Worm (Caenorhabditis elegans) whole organism, L2 larva: ENCODE results near the gene C35A5.8.
A peak's percentile ranks its signal among the peaks of the same experiment; 100 is the strongest.

ENCODE experiments used
- R02D3.7 ChIP-seq: fragments of 150-350 bp; optimal IDR thresholded peaks from 2 replicates; lab custom pipeline; 2014; ENCODE audit warnings: missing biosample characterization, missing genetic modification characterization
- alr-1 ChIP-seq: fragments of 150-350 bp; optimal IDR thresholded peaks from 2 replicates; lab custom pipeline; 2014; ENCODE audit warnings: missing biosample characterization, missing genetic modification characterization
- aly-2 ChIP-seq: fragments of 150-350 bp; optimal IDR thresholded peaks from 2 replicates; lab custom pipeline; 2014; ENCODE audit warnings: missing biosample characterization, missing genetic modification characterization
- ama-1 ChIP-seq: fragments of 150-350 bp; optimal IDR thresholded peaks from 2 replicates; lab custom pipeline; 2018; ENCODE audit warnings: inconsistent platforms
- blmp-1 ChIP-seq: sonication (generic microtip); optimal IDR thresholded peaks from 2 replicates; lab custom pipeline; 2017; ENCODE audit warnings: missing genetic modification characterization, mild to moderate bottlenecking, missing compliant biosample characterization, antibody characterized with exemption, moderate library complexity; ENCODE audit not compliant: insufficient read depth
- crh-2 ChIP-seq: sonication (generic microtip); optimal IDR thresholded peaks from 2 replicates; lab custom pipeline; 2017; ENCODE audit warnings: missing biosample characterization, missing genetic modification characterization
- dmd-4 ChIP-seq: sonication (generic microtip); optimal IDR thresholded peaks from 2 replicates; lab custom pipeline; 2017; ENCODE audit warnings: missing biosample characterization, missing genetic modification characterization
- egl-27 ChIP-seq: sonication (generic microtip); optimal IDR thresholded peaks from 3 replicates; lab custom pipeline; 2017; ENCODE audit warnings: missing biosample characterization, missing genetic modification reagents, missing genetic modification characterization
- fos-1 ChIP-seq: fragments of 150-350 bp; optimal IDR thresholded peaks from 2 replicates; lab custom pipeline; 2014; ENCODE audit warnings: missing biosample characterization, missing genetic modification characterization
- gmeb-1 ChIP-seq: fragments of 150-350 bp; optimal IDR thresholded peaks from 2 replicates; lab custom pipeline; 2014; ENCODE audit warnings: missing biosample characterization, missing genetic modification characterization
- lsy-2 ChIP-seq, 2 experiments: fragments of 150-350 bp in 1 of 2; sonication (generic microtip) in 1 of 2; optimal IDR thresholded peaks; 2 replicates each; lab custom pipeline; 2014 to 2017; ENCODE audit warnings: missing biosample characterization in 2 of 2, missing genetic modification characterization in 2 of 2
- mab-5 ChIP-seq: fragments of 150-350 bp; optimal IDR thresholded peaks from 2 replicates; lab custom pipeline; 2014; ENCODE audit warnings: missing biosample characterization, missing genetic modification characterization
- mbf-1 ChIP-seq: sonication (generic microtip); optimal IDR thresholded peaks from 2 replicates; lab custom pipeline; 2017; ENCODE audit warnings: missing biosample characterization, missing genetic modification characterization
- mdl-1 ChIP-seq, 2 experiments: fragments of 150-350 bp in 1 of 2; sonication (generic microtip) in 1 of 2; optimal IDR thresholded peaks; 2 replicates each; lab custom pipeline; 2017; ENCODE audit warnings: missing biosample characterization in 2 of 2, missing genetic modification characterization in 2 of 2
- nhr-11 ChIP-seq: fragments of 150-350 bp; optimal IDR thresholded peaks from 2 replicates; lab custom pipeline; 2014; ENCODE audit warnings: missing biosample characterization, missing genetic modification characterization
- nhr-12 ChIP-seq: fragments of 150-350 bp; optimal IDR thresholded peaks from 2 replicates; lab custom pipeline; 2014; ENCODE audit warnings: missing biosample characterization, missing genetic modification characterization
- nhr-21 ChIP-seq: fragments of 150-350 bp; optimal IDR thresholded peaks from 2 replicates; lab custom pipeline; 2014; ENCODE audit warnings: missing biosample characterization, missing genetic modification characterization
- nhr-237 ChIP-seq: fragments of 150-350 bp; optimal IDR thresholded peaks from 2 replicates; lab custom pipeline; 2014; ENCODE audit warnings: missing biosample characterization, missing genetic modification characterization
- nhr-25 ChIP-seq: fragments of 150-350 bp; sonication (generic microtip); optimal IDR thresholded peaks from 3 replicates; lab custom pipeline; 2014; ENCODE audit warnings: missing biosample characterization, missing genetic modification characterization
- nhr-6 ChIP-seq: fragments of 150-350 bp; optimal IDR thresholded peaks from 2 replicates; lab custom pipeline; 2014; ENCODE audit warnings: missing biosample characterization, missing genetic modification characterization
- nhr-77 ChIP-seq: fragments of 150-350 bp; optimal IDR thresholded peaks from 2 replicates; lab custom pipeline; 2014; ENCODE audit warnings: missing biosample characterization, missing genetic modification characterization
- peb-1 ChIP-seq: fragments of 150-350 bp; optimal IDR thresholded peaks from 2 replicates; lab custom pipeline; 2014; ENCODE audit warnings: missing biosample characterization, missing genetic modification characterization
- sem-4 ChIP-seq: fragments of 150-350 bp; optimal IDR thresholded peaks from 2 replicates; lab custom pipeline; 2014; ENCODE audit warnings: missing biosample characterization, missing genetic modification reagents, missing genetic modification characterization
- sma-3 ChIP-seq: sonication (generic microtip); optimal IDR thresholded peaks from 2 replicates; lab custom pipeline; 2016; ENCODE audit warnings: missing genetic modification reagents, missing genetic modification characterization, missing compliant biosample characterization
- sma-9 ChIP-seq, 2 experiments: fragments of 150-350 bp in 1 of 2; sonication (generic microtip) in 1 of 2; optimal IDR thresholded peaks; 2 replicates each; lab custom pipeline; 2014 to 2016; ENCODE audit warnings: missing genetic modification characterization in 2 of 2, mild to moderate bottlenecking in 1 of 2, missing biosample characterization in 1 of 2, missing compliant biosample characterization in 1 of 2, missing genetic modification reagents in 1 of 2, moderate library complexity in 1 of 2
- snpc-4 ChIP-seq: fragments of 150-350 bp; optimal IDR thresholded peaks from 2 replicates; lab custom pipeline; 2014; ENCODE audit warnings: missing biosample characterization, missing genetic modification characterization
- unc-39 ChIP-seq: fragments of 150-350 bp; optimal IDR thresholded peaks from 2 replicates; lab custom pipeline; 2014; ENCODE audit warnings: missing biosample characterization, missing genetic modification characterization
- unc-55 ChIP-seq: fragments of 150-350 bp; sonication (generic microtip); optimal IDR thresholded peaks from 3 replicates; lab custom pipeline; 2014; ENCODE audit warnings: missing biosample characterization, missing genetic modification reagents, missing genetic modification characterization
- zag-1 ChIP-seq: fragments of 150-350 bp; optimal IDR thresholded peaks from 2 replicates; lab custom pipeline; 2014; ENCODE audit warnings: missing biosample characterization, missing genetic modification characterization

The C35A5.8 gene

ce11 chrV:10556362-10556761, 30.7 kb upstream of the C35A5.8 start:
- TF ChIP-seq snpc-4 (no peak), sma-3 (GFP tag; lab: Kevin White, UChicago) (peak; percentile 54)

DNA sequence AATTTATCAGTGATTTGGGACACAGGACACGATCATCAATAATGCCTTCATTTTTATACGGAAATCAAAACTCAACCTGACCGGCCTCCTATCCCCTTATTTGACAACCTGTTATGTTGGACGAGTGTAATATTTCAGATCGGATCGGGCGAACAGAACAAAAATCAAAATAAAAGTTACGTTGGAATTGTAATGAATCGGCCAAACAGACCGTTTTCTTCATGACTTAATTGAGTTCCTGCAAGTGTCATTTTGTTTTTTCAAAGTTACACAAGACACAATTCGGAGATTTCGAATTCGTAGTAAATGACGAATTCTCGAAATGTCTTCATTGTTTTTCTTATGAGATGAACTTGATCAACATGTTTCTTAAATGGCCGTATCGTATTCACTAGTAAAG, 29.5 kb upstream of the C35A5.8 start, which contains the start of gene F32G8.3:
F32G8.3 (minus strand) TSS at position 101 of the 400 bp plus-strand sequence.
- TF ChIP-seq gmeb-1 (tag; lab: Kevin White, UChicago) = no peak
- no peak for TF ChIP-seq nhr-25 (tag; lab: Kevin White, UChicago)
- no peak for TF ChIP-seq nhr-77
- no peak for TF ChIP-seq mdl-1 (tag; optimal IDR thresholded peaks at IDR 0.05; lab: Kevin White, UChicago)
- no peak for TF ChIP-seq alr-1 (tag; lab: Kevin White, UChicago)
- TF ChIP-seq unc-39 = no peak

- TF ChIP-seq mbf-1 (tag; lab: Kevin White, UChicago) (no peak), lsy-2 (tag; optimal IDR thresholded peaks at IDR 0.05; lab: Kevin White, UChicago) (no peak), peb-1 (tag; lab: Kevin White, UChicago) (no peak), aly-2 (tag; lab: Kevin White, UChicago) (no peak), sma-9 (GFP tag; optimal IDR thresholded peaks at IDR 0.05; lab: Kevin White, UChicago) (no peak), sma-9 (tag; optimal IDR thresholded peaks at IDR 0.05; lab: Kevin White, UChicago) (no peak), nhr-25 (tag; lab: Kevin White, UChicago) (no peak), nhr-21 (tag; lab: Kevin White, UChicago) (no peak), mab-5 (tag; lab: Kevin White, UChicago) (no peak), blmp-1 (tag; lab: Kevin White, UChicago) (no peak), ama-1 (no peak), unc-55 (GFP tag; lab: Kevin White, UChicago) (no peak), nhr-6 (tag; lab: Kevin White, UChicago) (no peak), sma-3 (GFP tag; lab: Kevin White, UChicago) (no peak), unc-39 (no peak), nhr-11 (tag; lab: Kevin White, UChicago) (no peak), mdl-1 (tag; optimal IDR thresholded peaks at IDR 0.05; lab: Kevin White, UChicago) (no peak), zag-1 (no peak)
Measured at ce11 chrV:10549717-10550116, 24.0 kb upstream of the C35A5.8 start, which contains the start of gene F32G8.2. Gene F32G8.2 (plus strand): TSS chrV:10550017.

DNA sequence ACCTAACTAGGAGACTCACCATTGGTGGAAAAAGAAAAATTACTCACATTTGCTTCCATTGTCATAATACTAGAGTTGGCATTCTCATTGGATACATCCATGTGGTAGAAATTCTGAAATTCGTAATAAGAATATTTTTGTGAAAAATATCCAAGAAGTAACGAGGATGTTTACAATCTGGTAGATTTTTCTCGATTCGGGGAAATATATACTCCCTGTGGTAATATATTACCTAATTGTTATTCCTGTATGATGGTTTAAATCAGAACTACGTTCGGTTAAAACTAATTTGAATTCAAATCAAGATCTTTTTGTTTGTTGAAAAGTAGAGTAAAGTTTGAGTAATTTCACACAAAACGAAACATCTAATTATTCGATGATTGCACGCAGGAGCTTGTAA, 23.3 kb upstream of the C35A5.8 start, which contains the start of gene srd-34:
srd-34 (minus strand) TSS at position 101 of the 400 bp plus-strand sequence.
- TF ChIP-seq R02D3.7 = no peak

DNA sequence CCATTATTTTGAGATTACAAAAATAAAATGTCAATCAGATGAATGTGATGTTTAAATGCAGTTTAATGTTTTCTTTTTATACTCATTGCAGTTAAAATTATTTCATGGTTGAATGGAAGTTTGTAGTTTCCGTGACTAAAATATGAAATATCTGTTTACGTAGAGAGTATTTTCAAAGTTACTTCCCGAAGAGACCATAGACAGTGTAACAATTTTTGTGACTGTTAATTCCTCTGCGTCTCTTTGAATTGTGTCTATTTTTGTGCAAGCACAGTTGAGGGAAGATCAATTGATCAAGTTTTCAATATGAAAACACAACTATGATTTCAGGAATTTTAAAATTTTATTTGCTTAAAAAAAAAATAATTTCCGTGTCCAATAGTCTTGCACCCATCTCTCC, 21.0 kb upstream of the C35A5.8 start, which contains the start of gene F25D1.5:
F25D1.5 (minus strand) TSS at position 35 of the 400 bp plus-strand sequence.
- TF ChIP-seq nhr-77 = peak; percentile 27
- peak; percentile 24 for TF ChIP-seq crh-2
- TF ChIP-seq fos-1 (tag; lab: Kevin White, UChicago) = peak; percentile 41
- TF ChIP-seq ama-1 = no peak
- TF ChIP-seq sma-9 (GFP tag; optimal IDR thresholded peaks at IDR 0.05; lab: Kevin White, UChicago) = peak; percentile 59
- no peak for TF ChIP-seq sma-9 (tag; optimal IDR thresholded peaks at IDR 0.05; lab: Kevin White, UChicago)

DNA sequence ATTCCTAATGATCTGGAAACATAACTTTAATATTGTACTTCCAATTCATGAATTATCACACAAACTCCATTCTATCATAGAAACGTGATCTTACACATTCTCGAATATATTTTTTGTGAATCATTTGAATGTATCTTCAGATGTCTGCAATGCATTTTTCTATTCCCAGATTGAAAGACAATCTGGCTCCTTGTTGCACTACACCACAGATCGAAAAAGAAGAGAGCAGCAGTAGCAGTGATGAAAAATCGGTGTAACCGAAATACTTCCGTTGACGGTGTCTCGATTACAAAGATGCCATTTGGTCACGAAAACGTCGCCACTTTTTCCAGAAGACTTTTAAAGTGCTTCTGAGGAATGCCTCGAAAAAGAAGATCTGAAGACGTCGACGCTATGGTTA, 14.3 kb upstream of the C35A5.8 start, which contains the start of gene degt-1:
degt-1 (plus strand) TSS at position 301 of the 400 bp plus-strand sequence.
- TF ChIP-seq mbf-1 (tag; lab: Kevin White, UChicago) (no peak), nhr-21 (tag; lab: Kevin White, UChicago) (no peak), nhr-77 (no peak), gmeb-1 (tag; lab: Kevin White, UChicago) (no peak), nhr-6 (tag; lab: Kevin White, UChicago) (no peak), nhr-12 (tag; lab: Kevin White, UChicago) (no peak), aly-2 (tag; lab: Kevin White, UChicago) (no peak)

- no peak for TF ChIP-seq mab-5 (tag; lab: Kevin White, UChicago)
- TF ChIP-seq unc-39 = no peak
- TF ChIP-seq sem-4 (tag; lab: Kevin White, UChicago) = no peak
- TF ChIP-seq nhr-237 = no peak
- TF ChIP-seq lsy-2 (tag; optimal IDR thresholded peaks at IDR 0.05; lab: Kevin White, UChicago) = no peak
- TF ChIP-seq nhr-77 = no peak
- TF ChIP-seq dmd-4 (tag; lab: Kevin White, UChicago) = no peak
- no peak for TF ChIP-seq egl-27 (tag; lab: Kevin White, UChicago)
- TF ChIP-seq, all 48 proteins: peak for 0
Measured at ce11 chrV:10539114-10539513, 13.4 kb upstream of the C35A5.8 start, which contains the start of gene F25D1.8. Gene F25D1.8 (plus strand): TSS chrV:10539414.
